Fruit fly (Drosophila melanogaster) whole organism, wandering third instar larva: ENCODE measurements around the gene CG11891.
A peak's percentile ranks its signal among the peaks of the same experiment; 100 is the strongest.

Experiments
- Abd-B ChIP-seq: fragments of >200 bp; optimal IDR thresholded peaks from 2 replicates; lab custom pipeline; 2017; ENCODE audit warnings: missing biosample characterization, missing genetic modification characterization
- CG32264 ChIP-seq: fragments of 200-800 bp; sonication (Bioruptor generic); optimal IDR thresholded peaks from 2 replicates; lab custom pipeline; 2016; ENCODE audit warnings: missing biosample characterization, missing genetic modification characterization
- CG9705 ChIP-seq: fragments of 200-800 bp; sonication (Bioruptor generic); optimal IDR thresholded peaks from 2 replicates; lab custom pipeline; 2018; ENCODE audit warnings: missing biosample characterization, mild to moderate bottlenecking, missing genetic modification characterization
- CrebA ChIP-seq: fragments of 200-800 bp; sonication (Bioruptor generic); optimal IDR thresholded peaks from 2 replicates; lab custom pipeline; 2016; ENCODE audit warnings: missing biosample characterization, mild to moderate bottlenecking, missing genetic modification characterization, borderline replicate concordance
- Dfd ChIP-seq: fragments of >200 bp; optimal IDR thresholded peaks from 2 replicates; lab custom pipeline; 2017; ENCODE audit warnings: missing biosample characterization, missing genetic modification characterization
- Dif ChIP-seq: fragments of 200-275, 200-300 bp; sonication (Bioruptor generic); optimal IDR thresholded peaks from 2 replicates; lab custom pipeline; 2018; ENCODE audit warnings: missing biosample characterization, missing genetic modification characterization; ENCODE audit not compliant: partially characterized antibody
- GATAd ChIP-seq: sonication (Bioruptor generic); optimal IDR thresholded peaks from 2 replicates; lab custom pipeline; 2016; ENCODE audit warnings: missing biosample characterization, missing genetic modification characterization
- HLH106 ChIP-seq: fragments of 200-800 bp; optimal IDR thresholded peaks from 3 replicates; lab custom pipeline; 2019; ENCODE audit warnings: missing biosample characterization, mild to moderate bottlenecking, missing genetic modification characterization, moderate library complexity
- Hnf4 ChIP-seq: fragments of 200-800 bp; sonication (Bioruptor generic); optimal IDR thresholded peaks from 2 replicates; lab custom pipeline; 2016; ENCODE audit warnings: missing biosample characterization, mild to moderate bottlenecking, missing genetic modification characterization
- Hr78 ChIP-seq: fragments of >200 bp; optimal IDR thresholded peaks from 2 replicates; lab custom pipeline; 2017; ENCODE audit warnings: missing biosample characterization, missing genetic modification characterization
- Hr83 ChIP-seq: fragments of 200-300 bp; sonication (Bioruptor generic); optimal IDR thresholded peaks from 2 replicates; lab custom pipeline; 2016; ENCODE audit warnings: missing biosample characterization, mild to moderate bottlenecking, missing genetic modification characterization, moderate library complexity; ENCODE audit not compliant: poor library complexity, severe bottlenecking
- Jra ChIP-seq: sonication (Bioruptor generic); optimal IDR thresholded peaks from 2 replicates; lab custom pipeline; 2016; ENCODE audit warnings: missing biosample characterization, missing genetic modification characterization
- Mio ChIP-seq: sonication (Bioruptor generic); optimal IDR thresholded peaks from 2 replicates; lab custom pipeline; 2016; ENCODE audit warnings: missing biosample characterization, missing genetic modification characterization
- Myc ChIP-seq: fragments of >200 bp; optimal IDR thresholded peaks from 2 replicates; lab custom pipeline; 2017
- N ChIP-seq: fragments of >200 bp; optimal IDR thresholded peaks from 2 replicates; lab custom pipeline; 2018; ENCODE audit warnings: missing biosample characterization, missing external identifiers, missing genetic modification characterization
- OdsH ChIP-seq: fragments of 200-800 bp; sonication (Bioruptor generic); optimal IDR thresholded peaks from 2 replicates; lab custom pipeline; 2016; ENCODE audit warnings: missing biosample characterization, mild to moderate bottlenecking, missing genetic modification characterization
- Rel ChIP-seq, 2 experiments: fragments of 200-800 bp; sonication (Bioruptor generic) in 1 of 2; optimal IDR thresholded peaks; 2 replicates in 1 of 2; 3 replicates in 1 of 2; lab custom pipeline; 2016 to 2019; ENCODE audit warnings: mild to moderate bottlenecking in 2 of 2, missing biosample characterization in 2 of 2, missing genetic modification characterization in 2 of 2, moderate library complexity in 1 of 2
- Sp1 ChIP-seq: fragments of 200-800 bp; sonication (Bioruptor generic); optimal IDR thresholded peaks from 3 replicates; lab custom pipeline; 2019; ENCODE audit warnings: missing biosample characterization, mild to moderate bottlenecking, missing genetic modification characterization, moderate library complexity
- Vsx2 ChIP-seq: fragments of 200-300, 225-300 bp; sonication (Bioruptor generic); optimal IDR thresholded peaks from 2 replicates; lab custom pipeline; 2018; ENCODE audit warnings: missing biosample characterization, missing genetic modification characterization; ENCODE audit not compliant: partially characterized antibody
- br ChIP-seq: fragments of 200-800 bp; sonication (Bioruptor generic); optimal IDR thresholded peaks from 2 replicates; lab custom pipeline; 2016; ENCODE audit warnings: missing biosample characterization, missing genetic modification characterization
- brk ChIP-seq: fragments of 200-800 bp; sonication (Bioruptor generic); optimal IDR thresholded peaks from 2 replicates; lab custom pipeline; 2016; ENCODE audit warnings: missing biosample characterization, mild to moderate bottlenecking, missing genetic modification characterization
- dl ChIP-seq, 2 experiments: fragments of 175-275, 200-275 bp in 1 of 2; fragments of 200-275 bp in 1 of 2; sonication (Bioruptor generic); optimal IDR thresholded peaks; lab custom pipeline; 2018; ENCODE audit warnings: mild to moderate bottlenecking in 2 of 2, missing biosample characterization in 2 of 2, missing genetic modification characterization in 2 of 2, moderate library complexity in 2 of 2; ENCODE audit not compliant: partially characterized antibody in 2 of 2, insufficient read depth in 1 of 2
- dmrt93B ChIP-seq: fragments of 200-800 bp; sonication (Bioruptor generic); optimal IDR thresholded peaks from 2 replicates; lab custom pipeline; 2018; ENCODE audit warnings: missing biosample characterization, mild to moderate bottlenecking, missing genetic modification characterization
- dsf ChIP-seq: sonication (Bioruptor generic); optimal IDR thresholded peaks from 2 replicates; lab custom pipeline; 2016; ENCODE audit warnings: missing biosample characterization, missing genetic modification characterization, borderline replicate concordance
- ey ChIP-seq: fragments of 200-800 bp; sonication (Bioruptor generic); optimal IDR thresholded peaks from 2 replicates; lab custom pipeline; 2016; ENCODE audit warnings: missing biosample characterization, missing genetic modification characterization
- foxo ChIP-seq, 2 experiments: fragments of 200-800 bp; sonication (Bioruptor generic); optimal IDR thresholded peaks; 2 replicates in 1 of 2; 3 replicates in 1 of 2; lab custom pipeline; 2016 to 2017; ENCODE audit warnings: missing biosample characterization in 2 of 2, missing genetic modification characterization in 2 of 2
- fru ChIP-seq: fragments of 200-800 bp; sonication (Bioruptor generic); optimal IDR thresholded peaks from 3 replicates; lab custom pipeline; 2016; ENCODE audit warnings: missing biosample characterization, mild to moderate bottlenecking, missing genetic modification characterization
- h ChIP-seq: fragments of 200-800 bp; sonication (Bioruptor generic); optimal IDR thresholded peaks from 3 replicates; lab custom pipeline; 2016; ENCODE audit warnings: missing biosample characterization, mild to moderate bottlenecking, missing genetic modification characterization
- jim ChIP-seq: fragments of 175-275, 200-325 bp; sonication (Bioruptor generic); optimal IDR thresholded peaks from 2 replicates; lab custom pipeline; 2016; ENCODE audit warnings: missing biosample characterization, mild to moderate bottlenecking, missing genetic modification characterization
- lola ChIP-seq: fragments of >200 bp; optimal IDR thresholded peaks from 2 replicates; lab custom pipeline; 2017; ENCODE audit warnings: missing biosample characterization, missing genetic modification characterization
- pan ChIP-seq: fragments of >200 bp; optimal IDR thresholded peaks from 2 replicates; lab custom pipeline; 2017
- psq ChIP-seq: fragments of 200-800 bp; sonication (Bioruptor generic); optimal IDR thresholded peaks from 3 replicates; lab custom pipeline; 2017; ENCODE audit warnings: missing biosample characterization, mild to moderate bottlenecking, missing genetic modification characterization, moderate library complexity
- rgr ChIP-seq: fragments of 200-800 bp; sonication (Bioruptor generic); optimal IDR thresholded peaks from 3 replicates; lab custom pipeline; 2016; ENCODE audit warnings: missing biosample characterization, mild to moderate bottlenecking, missing genetic modification characterization
- sage ChIP-seq: fragments of 200-800 bp; sonication (Bioruptor generic); optimal IDR thresholded peaks from 2 replicates; lab custom pipeline; 2016; ENCODE audit warnings: missing biosample characterization, mild to moderate bottlenecking, missing genetic modification characterization
- sv ChIP-seq: fragments of 200-800 bp; sonication (Bioruptor generic); optimal IDR thresholded peaks from 3 replicates; lab custom pipeline; 2016; ENCODE audit warnings: missing biosample characterization, missing genetic modification characterization
- tai ChIP-seq: sonication (Bioruptor generic); optimal IDR thresholded peaks from 2 replicates; lab custom pipeline; 2016; ENCODE audit warnings: missing biosample characterization, missing genetic modification characterization
- usp ChIP-seq: fragments of >200 bp; optimal IDR thresholded peaks from 2 replicates; lab custom pipeline; 2017; ENCODE audit warnings: missing biosample characterization, missing genetic modification characterization
- woc ChIP-seq: sonication (Bioruptor generic); optimal IDR thresholded peaks from 2 replicates; lab custom pipeline; 2016; ENCODE audit warnings: missing biosample characterization, mild to moderate bottlenecking, missing genetic modification characterization

Gene CG11891

dm6 chr3R:25260670-25261069 is 9.3 kb upstream of the CG11891 start:
- no peak for TF ChIP-seq CG32264 (GFP tag; lab: Kevin White, UChicago)
- no peak for TF ChIP-seq tai (GFP tag; lab: Kevin White, UChicago)
- TF ChIP-seq Hr78 (GFP tag; lab: Kevin White, UChicago): no peak
- no peak for TF ChIP-seq dl (GFP tag; optimal IDR thresholded peaks at IDR 0.05; lab: Kevin White, UChicago; ENCODE audit: insufficient read depth in 1 of 2, partially characterized antibody in 2 of 2)
- no peak for TF ChIP-seq Sp1 (GFP tag; lab: Kevin White, UChicago)
- TF ChIP-seq GATAd (GFP tag; lab: Kevin White, UChicago): no peak
- TF ChIP-seq OdsH (GFP tag; lab: Kevin White, UChicago): no peak
- TF ChIP-seq N (GFP tag; lab: Kevin White, UChicago): no peak
- TF ChIP-seq HLH106 (tag; lab: Kevin White, UChicago): no peak
- no peak for TF ChIP-seq Hnf4 (GFP tag; lab: Kevin White, UChicago)
- TF ChIP-seq Vsx2 (GFP tag; lab: Kevin White, UChicago): no peak
- TF ChIP-seq sv (GFP tag; lab: Kevin White, UChicago): no peak
- TF ChIP-seq fru (GFP tag; lab: Kevin White, UChicago): no peak
- TF ChIP-seq psq (GFP tag; lab: Kevin White, UChicago): no peak
- TF ChIP-seq pan (lab: Kevin White, UChicago): no peak
- TF ChIP-seq sage: no peak
- TF ChIP-seq ey (GFP tag; lab: Kevin White, UChicago): no peak

- TF ChIP-seq sage (no peak), ey (GFP tag; lab: Kevin White, UChicago) (peak; percentile 75), Dif (no peak), HLH106 (tag; lab: Kevin White, UChicago) (peak; percentile 72), tai (GFP tag; lab: Kevin White, UChicago) (no peak), Myc (lab: Kevin White, UChicago) (peak; percentile 99), usp (GFP tag; lab: Kevin White, UChicago) (no peak), fru (GFP tag; lab: Kevin White, UChicago) (peak; percentile 75), lola (GFP tag; lab: Kevin White, UChicago) (no peak), pan (lab: Kevin White, UChicago) (no peak), brk (no peak), Sp1 (GFP tag; lab: Kevin White, UChicago) (peak; percentile 74), dmrt93B (GFP tag; lab: Kevin White, UChicago) (no peak), Mio (no peak), rgr (GFP tag; lab: Kevin White, UChicago) (peak; percentile 71), Abd-B (GFP tag; lab: Kevin White, UChicago) (no peak), psq (GFP tag; lab: Kevin White, UChicago) (peak; percentile 52), dl (GFP tag; optimal IDR thresholded peaks at IDR 0.05; lab: Kevin White, UChicago; ENCODE audit: insufficient read depth in 1 of 2, partially characterized antibody in 2 of 2) (no peak), jim (GFP tag; lab: Kevin White, UChicago) (no peak), br (GFP tag; lab: Kevin White, UChicago) (peak; percentile 72), h (GFP tag; lab: Kevin White, UChicago) (peak; percentile 83), Dfd (no peak), Rel (GFP tag; optimal IDR thresholded peaks at IDR 0.05; lab: Kevin White, UChicago) (no peak), Rel (tag; optimal IDR thresholded peaks at IDR 0.05; lab: Kevin White, UChicago) (peak; percentile 53), woc (peak; percentile 93), CG9705 (GFP tag; lab: Kevin White, UChicago) (peak; percentile 72), Hr83 (GFP tag; lab: Kevin White, UChicago) (no peak), N (GFP tag; lab: Kevin White, UChicago) (no peak), GATAd (GFP tag; lab: Kevin White, UChicago) (peak; percentile 57), OdsH (GFP tag; lab: Kevin White, UChicago) (peak; percentile 55), CrebA (GFP tag; lab: Kevin White, UChicago) (no peak), dsf (GFP tag; lab: Kevin White, UChicago) (no peak), Jra (GFP tag; lab: Kevin White, UChicago) (peak; percentile 62), sv (GFP tag; lab: Kevin White, UChicago) (peak; percentile 67), CG32264 (GFP tag; lab: Kevin White, UChicago) (peak; percentile 36), Hnf4 (GFP tag; lab: Kevin White, UChicago) (no peak), Vsx2 (GFP tag; lab: Kevin White, UChicago) (no peak), Hr78 (GFP tag; lab: Kevin White, UChicago) (no peak), foxo (GFP tag; optimal IDR thresholded peaks at IDR 0.05; lab: Kevin White, UChicago) (peak; percentile 25 to 79)
These were observed 7.7 kb upstream of the CG11891 start, which contains the start of the genes Kdsr and CG11858 for dm6 chr3R:25262322-25262761. Gene Kdsr (minus strand): TSS chr3R:25262498. Gene CG11858 (plus strand): TSS chr3R:25262741.
